Worm (Caenorhabditis elegans) whole organism, L1 larva: ENCODE data around the gene Y67D8B.1.

Experiments
- C04F5.9 ChIP-seq: sonication (generic microtip); optimal IDR thresholded peaks from 2 replicates; lab custom pipeline; 2016; ENCODE audit warnings: missing genetic modification characterization, missing compliant biosample characterization
- C34B4.2 ChIP-seq: sonication (generic microtip); optimal IDR thresholded peaks from 2 replicates; lab custom pipeline; 2017; ENCODE audit warnings: mild to moderate bottlenecking, missing genetic modification characterization, missing compliant biosample characterization
- aha-1 ChIP-seq: fragments of 150-350 bp; optimal IDR thresholded peaks from 2 replicates; lab custom pipeline; 2014; ENCODE audit warnings: missing biosample characterization, missing genetic modification characterization
- alr-1 ChIP-seq: fragments of 200-800 bp; sonication (Bioruptor generic); optimal IDR thresholded peaks from 2 replicates; lab custom pipeline; 2018; ENCODE audit warnings: borderline replicate concordance, mild to moderate bottlenecking, missing genetic modification characterization, missing compliant biosample characterization
- blmp-1 ChIP-seq: fragments of 150-350 bp; optimal IDR thresholded peaks from 2 replicates; lab custom pipeline; 2014; ENCODE audit warnings: missing biosample characterization, missing genetic modification characterization
- ceh-82 ChIP-seq, 3 experiments: fragments of 150-350 bp in 1 of 3; sonication (generic microtip) in 2 of 3; optimal IDR thresholded peaks; 2 replicates each; lab custom pipeline; 2014 to 2017; ENCODE audit warnings: missing biosample characterization in 3 of 3, missing genetic modification characterization in 3 of 3
- ceh-88 ChIP-seq: fragments of 200-800 bp; sonication (Bioruptor generic); IDR thresholded peaks from 2 replicates; pipeline ENCODE4 v1.3.6; 2022; ENCODE audit warnings: missing genetic modification characterization, missing compliant biosample characterization
- ces-1 ChIP-seq: fragments of 150-350 bp; optimal IDR thresholded peaks from 2 replicates; lab custom pipeline; 2014; ENCODE audit warnings: missing biosample characterization, missing genetic modification reagents, missing genetic modification characterization
- dpl-1 ChIP-seq, 3 experiments: fragments of 150-350 bp in 2 of 3; sonication (generic microtip) in 1 of 3; optimal IDR thresholded peaks; 2 replicates each; lab custom pipeline; 2014 to 2017; ENCODE audit warnings: missing biosample characterization in 3 of 3, missing genetic modification characterization in 3 of 3, missing genetic modification reagents in 3 of 3
- dsc-1 ChIP-seq: sonication (generic microtip); optimal IDR thresholded peaks from 2 replicates; lab custom pipeline; 2016; ENCODE audit warnings: mild to moderate bottlenecking, missing genetic modification characterization, missing compliant biosample characterization
- efl-1 ChIP-seq, 4 experiments: fragments of 150-350 bp; optimal IDR thresholded peaks in 3 of 4; peaks in 1 of 4; 1 replicate in 1 of 4; 2 replicates in 3 of 4; lab custom pipeline; 2014; ENCODE audit warnings: missing biosample characterization in 2 of 4, missing genetic modification characterization in 2 of 4, missing genetic modification reagents in 2 of 4
- egl-13 ChIP-seq: sonication (generic microtip); optimal IDR thresholded peaks from 2 replicates; lab custom pipeline; 2016; ENCODE audit warnings: missing genotype, missing genetic modification reagents, missing genetic modification characterization, missing compliant biosample characterization
- egl-27 ChIP-seq, 2 experiments: fragments of 150-350 bp in 1 of 2; sonication (generic microtip); optimal IDR thresholded peaks; 3 replicates each; lab custom pipeline; 2017 to 2018; ENCODE audit warnings: missing biosample characterization in 2 of 2, missing genetic modification characterization in 2 of 2, missing genetic modification reagents in 2 of 2
- elt-2 ChIP-seq: sonication (generic microtip); optimal IDR thresholded peaks from 2 replicates; lab custom pipeline; 2016; ENCODE audit warnings: missing genetic modification characterization, mild to moderate bottlenecking, inconsistent platforms, missing compliant biosample characterization, missing genetic modification reagents
- elt-3 ChIP-seq, 6 experiments: fragments of 150-350 bp in 1 of 6; sonication (generic microtip); optimal IDR thresholded peaks; 2 replicates each; lab custom pipeline; 2017 to 2018; ENCODE audit warnings: missing biosample characterization in 6 of 6, missing genetic modification characterization in 6 of 6, inconsistent platforms in 1 of 6
- ets-5 ChIP-seq: fragments of 200-800 bp; sonication (Bioruptor generic); IDR thresholded peaks from 2 replicates; pipeline ENCODE4 v1.3.6; 2022; ENCODE audit warnings: missing genetic modification characterization, missing compliant biosample characterization
- fkh-10 ChIP-seq: sonication (generic microtip); optimal IDR thresholded peaks from 2 replicates; lab custom pipeline; 2017; ENCODE audit warnings: missing biosample characterization, missing genetic modification reagents, missing genetic modification characterization
- fkh-8 ChIP-seq: sonication (generic microtip); optimal IDR thresholded peaks from 2 replicates; lab custom pipeline; 2016; ENCODE audit warnings: mild to moderate bottlenecking, missing genetic modification characterization, missing compliant biosample characterization
- hlh-17 ChIP-seq: fragments of 200-800 bp; sonication (Bioruptor generic); optimal IDR thresholded peaks from 2 replicates; lab custom pipeline; 2018; ENCODE audit warnings: missing genetic modification characterization, mild to moderate bottlenecking, missing compliant biosample characterization, moderate library complexity, borderline replicate concordance
- irx-1 ChIP-seq: sonication (generic microtip); optimal IDR thresholded peaks from 2 replicates; lab custom pipeline; 2016; ENCODE audit warnings: missing genetic modification characterization, missing compliant biosample characterization
- isw-1 ChIP-seq: fragments of 200-800 bp; sonication (Bioruptor generic); IDR thresholded peaks from 2 replicates; pipeline ENCODE4 v1.3.6; 2022; ENCODE audit warnings: missing genetic modification characterization, missing compliant biosample characterization
- lin-13 ChIP-seq: fragments of 150-350 bp; optimal IDR thresholded peaks from 2 replicates; lab custom pipeline; 2014; ENCODE audit warnings: missing biosample characterization, missing genetic modification reagents, missing genetic modification characterization
- lin-14 ChIP-seq: fragments of 200-800 bp; sonication (Bioruptor generic); optimal IDR thresholded peaks from 2 replicates; lab custom pipeline; 2018; ENCODE audit warnings: mild to moderate bottlenecking, missing genetic modification characterization, moderate library complexity, missing compliant biosample characterization
- lin-35 ChIP-seq, 2 experiments: fragments of 150-350 bp; optimal IDR thresholded peaks; 2 replicates each; lab custom pipeline; 2014; ENCODE audit warnings: missing biosample characterization in 2 of 2, missing genetic modification characterization in 2 of 2, missing genetic modification reagents in 2 of 2
- lin-39 ChIP-seq: fragments of 150-350 bp; optimal IDR thresholded peaks from 2 replicates; lab custom pipeline; 2014; ENCODE audit warnings: missing biosample characterization, missing genetic modification reagents, missing genetic modification characterization
- lsy-2 ChIP-seq, 2 experiments: fragments of 150-350 bp; optimal IDR thresholded peaks; 2 replicates each; lab custom pipeline; 2014; ENCODE audit warnings: missing biosample characterization in 2 of 2, missing genetic modification characterization in 2 of 2
- mep-1 ChIP-seq: fragments of 150-350 bp; optimal IDR thresholded peaks from 2 replicates; lab custom pipeline; 2014; ENCODE audit warnings: missing biosample characterization, missing genetic modification characterization
- nhr-19 ChIP-seq: fragments of 200-800 bp; sonication (Bioruptor generic); conservative IDR thresholded peaks from 2 replicates; pipeline ENCODE4 v1.3.6; 2022; ENCODE audit warnings: missing genetic modification characterization, missing compliant biosample characterization
- nhr-47 ChIP-seq: sonication (generic microtip); optimal IDR thresholded peaks from 2 replicates; lab custom pipeline; 2016; ENCODE audit warnings: mild to moderate bottlenecking, missing genetic modification characterization, moderate library complexity, missing compliant biosample characterization
- nhr-71 ChIP-seq: sonication (generic microtip); optimal IDR thresholded peaks from 2 replicates; lab custom pipeline; 2016; ENCODE audit warnings: mild to moderate bottlenecking, missing genetic modification characterization, moderate library complexity, missing compliant biosample characterization
- pax-3 ChIP-seq: fragments of 200-800 bp; sonication (Bioruptor generic); optimal IDR thresholded peaks from 2 replicates; lab custom pipeline; 2018; ENCODE audit warnings: mild to moderate bottlenecking, missing genetic modification characterization, moderate library complexity, missing compliant biosample characterization
- rnt-1 ChIP-seq: sonication (generic microtip); optimal IDR thresholded peaks from 2 replicates; lab custom pipeline; 2016; ENCODE audit warnings: mild to moderate bottlenecking, missing genetic modification characterization, moderate library complexity, missing compliant biosample characterization
- skn-1 ChIP-seq: fragments of 150-350 bp; optimal IDR thresholded peaks from 2 replicates; lab custom pipeline; 2014; ENCODE audit warnings: missing biosample characterization, missing genetic modification characterization
- snu-23 ChIP-seq: sonication (generic microtip); optimal IDR thresholded peaks from 2 replicates; lab custom pipeline; 2016; ENCODE audit warnings: missing genetic modification characterization, missing compliant biosample characterization
- swsn-7 ChIP-seq: sonication (generic microtip); optimal IDR thresholded peaks from 2 replicates; lab custom pipeline; 2016; ENCODE audit warnings: missing genetic modification characterization, missing compliant biosample characterization
- tbx-2 ChIP-seq: sonication (generic microtip); optimal IDR thresholded peaks from 2 replicates; lab custom pipeline; 2016; ENCODE audit warnings: missing genetic modification characterization, missing compliant biosample characterization
- unc-30 ChIP-seq: sonication (generic microtip); optimal IDR thresholded peaks from 2 replicates; lab custom pipeline; 2017; ENCODE audit warnings: missing biosample characterization, missing genetic modification characterization
- unc-62 ChIP-seq: fragments of 150-350 bp; optimal IDR thresholded peaks from 2 replicates; lab custom pipeline; 2014; ENCODE audit warnings: missing biosample characterization, missing genetic modification reagents, missing genetic modification characterization
- unc-86 ChIP-seq: sonication (generic microtip); optimal IDR thresholded peaks from 2 replicates; lab custom pipeline; 2016; ENCODE audit warnings: missing genetic modification characterization, missing compliant biosample characterization
- zag-1 ChIP-seq: fragments of 150-350 bp; optimal IDR thresholded peaks from 2 replicates; lab custom pipeline; 2014; ENCODE audit warnings: missing biosample characterization, missing genetic modification characterization
- ztf-11 ChIP-seq, 2 experiments: sonication (generic microtip); optimal IDR thresholded peaks; 2 replicates each; lab custom pipeline; 2016 to 2017; ENCODE audit warnings: missing genetic modification characterization in 2 of 2, missing biosample characterization in 1 of 2, missing compliant biosample characterization in 1 of 2

The Y67D8B.1 gene

ce11 chrIV:3135000-3135399 lies 37.4 kb downstream of the Y67D8B.1 start:
- peak; percentile 15 to 75 (median 40) for TF ChIP-seq ceh-82 (tag; optimal IDR thresholded peaks at IDR 0.05; lab: Kevin White, UChicago)
- 0 out of 2 replicates have a peak, but pooled peaks have one; percentile 21 for TF ChIP-seq ceh-88 (GFP tag; lab: Robert Waterston, UW)
- no peak for TF ChIP-seq unc-30 (tag; lab: Kevin White, UChicago)
- no peak for TF ChIP-seq elt-2 (tag; lab: Kevin White, UChicago)
- TF ChIP-seq nhr-19 (GFP tag; lab: Robert Waterston, UW) = no peak; the same call in 1 of the 2 replicates
- peak in 1 of 3 experiments; percentile 16 for TF ChIP-seq dpl-1 (GFP tag; optimal IDR thresholded peaks at IDR 0.05; lab: Kevin White, UChicago)
- no peak for TF ChIP-seq unc-62
- TF ChIP-seq zag-1 (tag; lab: Kevin White, UChicago) = peak; percentile 50
- peak; percentile 97 for TF ChIP-seq lin-14 (GFP tag; lab: Kevin White, UChicago)
- peak; percentile 87 for TF ChIP-seq fkh-8 (tag; lab: Kevin White, UChicago)
- no peak for TF ChIP-seq lin-39 (tag; lab: Kevin White, UChicago)
- peak; percentile 63 for TF ChIP-seq nhr-47 (tag; lab: Kevin White, UChicago)
- no peak for TF ChIP-seq hlh-17 (GFP tag; lab: Kevin White, UChicago)
- TF ChIP-seq skn-1 = no peak
- peak; percentile 11 for TF ChIP-seq dsc-1 (tag; lab: Kevin White, UChicago)
- TF ChIP-seq lsy-2 (tag; optimal IDR thresholded peaks at IDR 0.05; lab: Kevin White, UChicago) = peak; percentile 5 to 62
- peak; percentile 67 for TF ChIP-seq nhr-71 (tag; lab: Kevin White, UChicago)
- TF ChIP-seq elt-3 (tag; optimal IDR thresholded peaks at IDR 0.05; lab: Kevin White, UChicago) = no peak
- TF ChIP-seq alr-1 (tag; lab: Kevin White, UChicago) = no peak
- TF ChIP-seq snu-23 (GFP tag; lab: Kevin White, UChicago) = peak; percentile 49
- TF ChIP-seq efl-1 (optimal IDR thresholded peaks at IDR 0.05; lab: Kevin White, UChicago) = peak; percentile 0 to 27
- peak in 1 of 2 experiments; percentile 1 for TF ChIP-seq efl-1 (GFP tag; optimal IDR thresholded peaks at IDR 0.05 in 1 of 2; lab: Kevin White, UChicago)
- TF ChIP-seq fkh-10 (GFP tag; lab: Kevin White, UChicago) = peak; percentile 73
- peak; percentile 57 for TF ChIP-seq swsn-7
- peak; percentile 31 for TF ChIP-seq egl-13 (tag; lab: Kevin White, UChicago)
- TF ChIP-seq irx-1 (tag; lab: Kevin White, UChicago) = peak; percentile 35
- TF ChIP-seq ets-5 = no peak
- no peak for TF ChIP-seq blmp-1 (tag; lab: Kevin White, UChicago)
- TF ChIP-seq lin-13 (GFP tag; lab: Kevin White, UChicago) = peak; percentile 38
- TF ChIP-seq ztf-11 (tag; optimal IDR thresholded peaks at IDR 0.05; lab: Kevin White, UChicago) = no peak
- TF ChIP-seq aha-1 = no peak
- no peak for TF ChIP-seq pax-3
- no peak for TF ChIP-seq C04F5.9
- peak in 1 of 2 experiments; percentile 51 for TF ChIP-seq lin-35 (GFP tag; optimal IDR thresholded peaks at IDR 0.05; lab: Kevin White, UChicago)
- no peak for TF ChIP-seq C34B4.2
- TF ChIP-seq isw-1 (GFP tag; lab: Robert Waterston, UW) = peak; percentile 33
- peak; percentile 19 for TF ChIP-seq mep-1
- peak; percentile 53 for TF ChIP-seq tbx-2
- TF ChIP-seq egl-27 (tag; optimal IDR thresholded peaks at IDR 0.05; lab: Kevin White, UChicago) = no peak
- peak; percentile 5 for TF ChIP-seq rnt-1
- peak; percentile 55 for TF ChIP-seq unc-86 (tag; lab: Kevin White, UChicago)
- TF ChIP-seq ces-1 (GFP tag; lab: Kevin White, UChicago) = peak; percentile 60
